Worm (Caenorhabditis elegans): Measurements from ENCODE around the gene rgs-11.

The rgs-11 gene

ce11 chrX:14970221-14970801 lies 6.0 kb downstream of the rgs-11 start, which contains the start of the genes flwr-1 and tbc-1:
flwr-1 (minus strand) TSS chrX:14970271.
tbc-1 (plus strand) TSS chrX:14970751.
- TF ChIP-seq aly-2 (tag; optimal IDR thresholded peaks at IDR 0.05) (no peak), ceh-16 (tag; optimal IDR thresholded peaks at IDR 0.05) (no peak), elt-1 (tag; optimal IDR thresholded peaks at IDR 0.05) (no peak), mab-5 (tag; optimal IDR thresholded peaks at IDR 0.05) (peak; percentile 5), ztf-4 (tag; optimal IDR thresholded peaks at IDR 0.05) (no peak), nhr-23 (tag; optimal IDR thresholded peaks at IDR 0.05) (no peak), peb-1 (tag; optimal IDR thresholded peaks at IDR 0.05) (no peak), nhr-77 (tag; optimal IDR thresholded peaks at IDR 0.05) (no peak), nhr-129 (tag; optimal IDR thresholded peaks at IDR 0.05) (peak; percentile 66), nhr-6 (tag; optimal IDR thresholded peaks at IDR 0.05) (no peak), snpc-4 (tag; optimal IDR thresholded peaks at IDR 0.05) (no peak), lsy-2 (tag; optimal IDR thresholded peaks at IDR 0.05) (peak in 1 of 2 experiments; percentile 35), Y55F3AM.14 (GFP tag; optimal IDR thresholded peaks at IDR 0.05) (no peak), sma-9 (GFP tag; optimal IDR thresholded peaks at IDR 0.05) (peak; percentile 17), sma-9 (tag; optimal IDR thresholded peaks at IDR 0.05) (no peak), crh-2 (tag; optimal IDR thresholded peaks at IDR 0.05) (peak; percentile 11), lin-13 (GFP tag; optimal IDR thresholded peaks at IDR 0.05) (peak; percentile 14), R02D3.7 (tag; optimal IDR thresholded peaks at IDR 0.05) (no peak), C34F6.9 (tag; optimal IDR thresholded peaks at IDR 0.05) (peak; percentile 60), F13H6.1 (tag; optimal IDR thresholded peaks at IDR 0.05) (no peak), ztf-1 (GFP tag; conservative IDR thresholded peaks at IDR 0.05) (no peak), lin-11 (tag; optimal IDR thresholded peaks at IDR 0.05) (peak; percentile 12), sma-3 (GFP tag; optimal IDR thresholded peaks at IDR 0.05) (no peak), blmp-1 (tag; optimal IDR thresholded peaks at IDR 0.05; ENCODE audit: insufficient read depth) (no peak), elt-3 (tag; optimal IDR thresholded peaks at IDR 0.05) (no peak), gmeb-1 (tag; optimal IDR thresholded peaks at IDR 0.05) (no peak), unc-55 (GFP tag; optimal IDR thresholded peaks at IDR 0.05) (peak; percentile 65), fos-1 (tag; optimal IDR thresholded peaks at IDR 0.05) (peak; percentile 20)

ce11 chrX:14973085-14973484 lies 8.7 kb downstream of the rgs-11 start:
- TF ChIP-seq aly-2 (tag; optimal IDR thresholded peaks at IDR 0.05): no peak
- TF ChIP-seq ceh-82 (tag; optimal IDR thresholded peaks at IDR 0.05): no peak
- no peak for TF ChIP-seq gmeb-1 (tag; optimal IDR thresholded peaks at IDR 0.05)
- no peak for TF ChIP-seq blmp-1 (tag; optimal IDR thresholded peaks at IDR 0.05; ENCODE audit: insufficient read depth)
- TF ChIP-seq ama-1 (optimal IDR thresholded peaks at IDR 0.05): no peak
- no peak for TF ChIP-seq nhr-23 (tag; optimal IDR thresholded peaks at IDR 0.05)
- TF ChIP-seq sma-9 (GFP tag; optimal IDR thresholded peaks at IDR 0.05): no peak
- no peak for TF ChIP-seq sma-9 (tag; optimal IDR thresholded peaks at IDR 0.05)
- no peak for TF ChIP-seq nhr-21 (tag; optimal IDR thresholded peaks at IDR 0.05)
- no peak for TF ChIP-seq snpc-4 (tag; optimal IDR thresholded peaks at IDR 0.05)
- TF ChIP-seq lin-39 (tag; optimal IDR thresholded peaks at IDR 0.05): no peak
- no peak for TF ChIP-seq F13H6.1 (tag; optimal IDR thresholded peaks at IDR 0.05)
- TF ChIP-seq ZK546.5 (tag; optimal IDR thresholded peaks at IDR 0.05): no peak
- TF ChIP-seq zag-1 (tag; optimal IDR thresholded peaks at IDR 0.05): no peak
- TF ChIP-seq egl-27 (tag; optimal IDR thresholded peaks at IDR 0.05): no peak
- no peak for TF ChIP-seq elt-3 (tag; optimal IDR thresholded peaks at IDR 0.05)
- no peak for TF ChIP-seq ztf-1 (GFP tag; conservative IDR thresholded peaks at IDR 0.05)
- TF ChIP-seq nhr-10 (tag; optimal IDR thresholded peaks at IDR 0.05): no peak
- TF ChIP-seq Y55F3AM.14 (GFP tag; optimal IDR thresholded peaks at IDR 0.05): no peak
- TF ChIP-seq ceh-16 (tag; optimal IDR thresholded peaks at IDR 0.05): no peak
- TF ChIP-seq nhr-25 (tag; optimal IDR thresholded peaks at IDR 0.05): no peak

- TF ChIP-seq egl-27 (tag; optimal IDR thresholded peaks at IDR 0.05): peak; percentile 38
- TF ChIP-seq blmp-1 (tag; optimal IDR thresholded peaks at IDR 0.05; ENCODE audit: insufficient read depth): no peak
- peak; percentile 37 for TF ChIP-seq lin-13 (GFP tag; optimal IDR thresholded peaks at IDR 0.05)
- TF ChIP-seq sma-3 (GFP tag; optimal IDR thresholded peaks at IDR 0.05): peak; percentile 63
- TF ChIP-seq elt-1 (tag; optimal IDR thresholded peaks at IDR 0.05): no peak
- TF ChIP-seq sem-4 (tag; optimal IDR thresholded peaks at IDR 0.05): peak; percentile 24
- peak; percentile 34 for TF ChIP-seq F13H6.1 (tag; optimal IDR thresholded peaks at IDR 0.05)
- TF ChIP-seq nhr-21 (tag; optimal IDR thresholded peaks at IDR 0.05): peak; percentile 28
- peak in 1 of 2 experiments; percentile 55 for TF ChIP-seq lsy-2 (tag; optimal IDR thresholded peaks at IDR 0.05)
- no peak for TF ChIP-seq ceh-82 (tag; optimal IDR thresholded peaks at IDR 0.05)
- TF ChIP-seq ceh-16 (tag; optimal IDR thresholded peaks at IDR 0.05): no peak
- TF ChIP-seq unc-55 (GFP tag; optimal IDR thresholded peaks at IDR 0.05): peak; percentile 81
- TF ChIP-seq lin-11 (tag; optimal IDR thresholded peaks at IDR 0.05): peak; percentile 8
- peak; percentile 41 for TF ChIP-seq Y55F3AM.14 (GFP tag; optimal IDR thresholded peaks at IDR 0.05)
- peak; percentile 50 for TF ChIP-seq nhr-6 (tag; optimal IDR thresholded peaks at IDR 0.05)
- no peak for TF ChIP-seq peb-1 (tag; optimal IDR thresholded peaks at IDR 0.05)
- TF ChIP-seq C34F6.9 (tag; optimal IDR thresholded peaks at IDR 0.05): peak; percentile 73
- TF ChIP-seq crh-2 (tag; optimal IDR thresholded peaks at IDR 0.05): peak; percentile 77
- TF ChIP-seq nhr-77 (tag; optimal IDR thresholded peaks at IDR 0.05): no peak
- peak; percentile 7 for TF ChIP-seq zag-1 (tag; optimal IDR thresholded peaks at IDR 0.05)
- peak; percentile 90 for TF ChIP-seq nhr-129 (tag; optimal IDR thresholded peaks at IDR 0.05)
- TF ChIP-seq ZK546.5 (tag; optimal IDR thresholded peaks at IDR 0.05): no peak
- peak in 1 of 2 experiments; percentile 46 for TF ChIP-seq mdl-1 (tag; optimal IDR thresholded peaks at IDR 0.05)
- TF ChIP-seq unc-39 (tag; optimal IDR thresholded peaks at IDR 0.05): no peak
- TF ChIP-seq mbf-1 (tag; optimal IDR thresholded peaks at IDR 0.05): no peak
- no peak for TF ChIP-seq aly-2 (tag; optimal IDR thresholded peaks at IDR 0.05)
- TF ChIP-seq ztf-11 (tag; optimal IDR thresholded peaks at IDR 0.05): no peak
- TF ChIP-seq mab-5 (tag; optimal IDR thresholded peaks at IDR 0.05): no peak
- TF ChIP-seq alr-1 (tag; optimal IDR thresholded peaks at IDR 0.05): no peak
- peak; percentile 68 for TF ChIP-seq nhr-25 (tag; optimal IDR thresholded peaks at IDR 0.05)
- TF ChIP-seq sma-9 (GFP tag; optimal IDR thresholded peaks at IDR 0.05): peak; percentile 60
- TF ChIP-seq sma-9 (tag; optimal IDR thresholded peaks at IDR 0.05): no peak
Observed at ce11 chrX:14975467-14976167, 11.3 kb downstream of the rgs-11 start, which contains the start of gene F20D1.3. F20D1.3 (plus strand) TSS chrX:14976117.

All from whole organism, L2 larva.